Worm (Caenorhabditis elegans) whole organism, young adult: ENCODE results near the gene mct-3.

Experiments
- B0261.1 ChIP-seq: sonication (generic microtip); optimal IDR thresholded peaks from 2 replicates; lab custom pipeline; 2016; ENCODE audit warnings: mild to moderate bottlenecking, missing genetic modification characterization, moderate library complexity, missing compliant biosample characterization
- F23B12.7 ChIP-seq: sonication (generic microtip); optimal IDR thresholded peaks from 2 replicates; lab custom pipeline; 2017; ENCODE audit warnings: missing genetic modification characterization, mild to moderate bottlenecking, missing compliant biosample characterization, antibody characterized with exemption, moderate library complexity; ENCODE audit not compliant: insufficient read depth
- F52B5.7 ChIP-seq: sonication (generic microtip); optimal IDR thresholded peaks from 2 replicates; lab custom pipeline; 2016; ENCODE audit warnings: mild to moderate bottlenecking, missing genetic modification characterization, missing compliant biosample characterization
- F55B11.4 ChIP-seq: sonication (generic microtip); optimal IDR thresholded peaks from 2 replicates; lab custom pipeline; 2016; ENCODE audit warnings: missing compliant biosample characterization, missing genetic modification characterization, borderline replicate concordance; ENCODE audit not compliant: insufficient read depth
- F57A8.1 ChIP-seq: fragments of 200-800 bp; sonication (Bioruptor generic); optimal IDR thresholded peaks from 2 replicates; lab custom pipeline; 2018; ENCODE audit warnings: mild to moderate bottlenecking, missing genetic modification characterization, moderate library complexity, missing compliant biosample characterization
- K12H6.12 ChIP-seq: fragments of 200-800 bp; sonication (Bioruptor generic); optimal IDR thresholded peaks from 2 replicates; lab custom pipeline; 2018; ENCODE audit warnings: mild to moderate bottlenecking, missing genetic modification characterization, missing compliant biosample characterization
- Y53F4B.3 ChIP-seq: fragments of 200-800 bp; sonication (Bioruptor generic); IDR thresholded peaks from 2 replicates; pipeline ENCODE4 v1.3.6; 2022; ENCODE audit warnings: missing genetic modification reagents, missing genetic modification characterization, missing compliant biosample characterization
- Y95B8A.8 ChIP-seq: fragments of 200-800 bp; sonication (Bioruptor generic); IDR thresholded peaks from 2 replicates; pipeline ENCODE4 v1.3.6; 2022; ENCODE audit warnings: missing genetic modification reagents, missing genetic modification characterization, missing compliant biosample characterization
- akir-1 ChIP-seq: fragments of 200-800 bp; sonication (Bioruptor generic); optimal IDR thresholded peaks from 2 replicates; lab custom pipeline; 2018; ENCODE audit warnings: mild to moderate bottlenecking, missing genetic modification characterization, moderate library complexity, missing compliant biosample characterization
- ama-1 ChIP-seq, 3 experiments: fragments of 150-350 bp in 1 of 3; sonication (generic microtip) in 2 of 3; optimal IDR thresholded peaks; 2 replicates each; lab custom pipeline; 2014 to 2018; ENCODE audit warnings: missing biosample characterization in 2 of 3, missing genetic modification characterization in 2 of 3, missing genetic modification reagents in 2 of 3
- attf-5 ChIP-seq: fragments of 200-800 bp; sonication (Bioruptor generic); optimal IDR thresholded peaks from 2 replicates; lab custom pipeline; 2018; ENCODE audit warnings: mild to moderate bottlenecking, missing genetic modification characterization, missing compliant biosample characterization
- ccch-3 ChIP-seq: fragments of 200-800 bp; sonication (Bioruptor generic); optimal IDR thresholded peaks from 2 replicates; lab custom pipeline; 2018; ENCODE audit warnings: mild to moderate bottlenecking, missing genetic modification characterization, missing compliant biosample characterization
- ceh-100 ChIP-seq: fragments of 200-800 bp; sonication (Bioruptor generic); IDR thresholded peaks from 2 replicates; pipeline ENCODE4 v1.3.6; 2022; ENCODE audit warnings: missing genetic modification reagents, missing genetic modification characterization, missing compliant biosample characterization
- chd-7 ChIP-seq: sonication (generic microtip); optimal IDR thresholded peaks from 2 replicates; lab custom pipeline; 2016; ENCODE audit warnings: mild to moderate bottlenecking, missing genetic modification characterization, moderate library complexity, missing compliant biosample characterization
- efl-1 ChIP-seq: fragments of 150-350 bp; optimal IDR thresholded peaks from 2 replicates; lab custom pipeline; 2014; ENCODE audit warnings: missing biosample characterization, missing genetic modification reagents, missing genetic modification characterization
- egl-18 ChIP-seq: fragments of 200-800 bp; sonication (Bioruptor generic); IDR thresholded peaks from 2 replicates; pipeline ENCODE4 v1.3.6; 2022; ENCODE audit warnings: missing genetic modification reagents, missing genetic modification characterization, missing compliant biosample characterization
- gei-17 ChIP-seq: fragments of 200-800 bp; sonication (Bioruptor generic); optimal IDR thresholded peaks from 2 replicates; lab custom pipeline; 2018; ENCODE audit warnings: mild to moderate bottlenecking, missing genetic modification characterization, missing compliant biosample characterization
- hsf-1 ChIP-seq: fragments of 200-800 bp; sonication (Bioruptor generic); IDR thresholded peaks from 2 replicates; pipeline ENCODE4 v1.3.6; 2022; ENCODE audit warnings: missing genetic modification reagents, missing genetic modification characterization, missing compliant biosample characterization
- let-526 ChIP-seq: fragments of 200-800 bp; sonication (Bioruptor generic); IDR thresholded peaks from 2 replicates; pipeline ENCODE4 v1.3.6; 2022; ENCODE audit warnings: missing genetic modification reagents, missing genetic modification characterization, missing compliant biosample characterization
- let-607 ChIP-seq, 2 experiments: fragments of 200-800 bp in 1 of 2; sonication (Bioruptor generic) in 1 of 2; sonication (generic microtip) in 1 of 2; optimal IDR thresholded peaks; 2 replicates each; lab custom pipeline; 2016 to 2018; ENCODE audit warnings: mild to moderate bottlenecking in 2 of 2, missing compliant biosample characterization in 2 of 2, missing genetic modification characterization in 2 of 2, moderate library complexity in 2 of 2, missing genotype in 1 of 2
- lir-1 ChIP-seq: fragments of 200-800 bp; sonication (Bioruptor generic); conservative IDR thresholded peaks from 2 replicates; pipeline ENCODE4 v1.3.6; 2022; ENCODE audit warnings: missing genetic modification reagents, missing genetic modification characterization, missing compliant biosample characterization
- lsl-1 ChIP-seq: fragments of 200-800 bp; sonication (Bioruptor generic); optimal IDR thresholded peaks from 2 replicates; lab custom pipeline; 2018; ENCODE audit warnings: mild to moderate bottlenecking, missing genetic modification characterization, moderate library complexity, missing compliant biosample characterization
- madf-10 ChIP-seq: sonication (generic microtip); optimal IDR thresholded peaks from 2 replicates; lab custom pipeline; 2016; ENCODE audit warnings: mild to moderate bottlenecking, missing genetic modification characterization, missing compliant biosample characterization
- madf-3 ChIP-seq: fragments of 200-800 bp; sonication (Bioruptor generic); IDR thresholded peaks from 2 replicates; pipeline ENCODE4 v1.3.6; 2022; ENCODE audit warnings: missing genetic modification reagents, missing genetic modification characterization, missing compliant biosample characterization
- madf-8 ChIP-seq: fragments of 200-800 bp; sonication (Bioruptor generic); conservative IDR thresholded peaks from 2 replicates; pipeline ENCODE4 v1.3.6; 2022; ENCODE audit warnings: missing genetic modification reagents, missing genetic modification characterization, missing compliant biosample characterization
- nhr-179 ChIP-seq: sonication (generic microtip); optimal IDR thresholded peaks from 2 replicates; lab custom pipeline; 2016; ENCODE audit warnings: mild to moderate bottlenecking, missing genetic modification characterization, missing compliant biosample characterization
- nhr-80 ChIP-seq: sonication (generic microtip); optimal IDR thresholded peaks from 2 replicates; lab custom pipeline; 2016; ENCODE audit warnings: missing genetic modification characterization, missing compliant biosample characterization
- pbrm-1 ChIP-seq: fragments of 200-800 bp; sonication (Bioruptor generic); IDR thresholded peaks from 2 replicates; pipeline ENCODE4 v1.3.6; 2022; ENCODE audit warnings: missing genetic modification reagents, missing genetic modification characterization, missing compliant biosample characterization
- rcor-1 ChIP-seq: fragments of 200-800 bp; sonication (Bioruptor generic); IDR thresholded peaks from 2 replicates; pipeline ENCODE4 v1.3.6; 2022; ENCODE audit warnings: missing genetic modification reagents, missing genetic modification characterization, missing compliant biosample characterization
- rec-8 ChIP-seq, 2 experiments: sonication (generic microtip); optimal IDR thresholded peaks; 2 replicates each; lab custom pipeline; 2016; ENCODE audit warnings: mild to moderate bottlenecking in 2 of 2, missing genetic modification characterization in 2 of 2, missing genetic modification reagents in 2 of 2, missing genotype in 2 of 2, missing biosample characterization in 1 of 2, missing compliant biosample characterization in 1 of 2, moderate library complexity in 1 of 2
- snpc-1.3 ChIP-seq: sonication (generic microtip); optimal IDR thresholded peaks from 2 replicates; lab custom pipeline; 2017; ENCODE audit warnings: missing genetic modification characterization, mild to moderate bottlenecking, missing compliant biosample characterization, antibody characterized with exemption, moderate library complexity, missing genotype, missing genetic modification reagents; ENCODE audit not compliant: insufficient read depth
- somi-1 ChIP-seq: fragments of 200-800 bp; sonication (Bioruptor generic); optimal IDR thresholded peaks from 2 replicates; lab custom pipeline; 2018; ENCODE audit warnings: mild to moderate bottlenecking, missing genetic modification characterization, missing compliant biosample characterization
- sptf-2 ChIP-seq: fragments of 200-800 bp; sonication (Bioruptor generic); optimal IDR thresholded peaks from 2 replicates; lab custom pipeline; 2018; ENCODE audit warnings: mild to moderate bottlenecking, missing genetic modification characterization, missing compliant biosample characterization
- unc-130 ChIP-seq: sonication (generic microtip); optimal IDR thresholded peaks from 2 replicates; lab custom pipeline; 2016; ENCODE audit warnings: missing genetic modification reagents, missing genetic modification characterization, missing compliant biosample characterization
- ztf-18 ChIP-seq: sonication (generic microtip); optimal IDR thresholded peaks from 2 replicates; lab custom pipeline; 2016; ENCODE audit warnings: missing genotype, mild to moderate bottlenecking, missing genetic modification characterization, missing compliant biosample characterization
- ztf-22 ChIP-seq: fragments of 200-800 bp; sonication (Bioruptor generic); optimal IDR thresholded peaks from 2 replicates; lab custom pipeline; 2018; ENCODE audit warnings: mild to moderate bottlenecking, missing genetic modification characterization, moderate library complexity, missing compliant biosample characterization
- ztf-25 ChIP-seq: fragments of 200-800 bp; sonication (Bioruptor generic); IDR thresholded peaks from 2 replicates; pipeline ENCODE4 v1.3.6; 2022; ENCODE audit warnings: missing genetic modification reagents, missing genetic modification characterization, missing compliant biosample characterization

The mct-3 gene

DNA sequence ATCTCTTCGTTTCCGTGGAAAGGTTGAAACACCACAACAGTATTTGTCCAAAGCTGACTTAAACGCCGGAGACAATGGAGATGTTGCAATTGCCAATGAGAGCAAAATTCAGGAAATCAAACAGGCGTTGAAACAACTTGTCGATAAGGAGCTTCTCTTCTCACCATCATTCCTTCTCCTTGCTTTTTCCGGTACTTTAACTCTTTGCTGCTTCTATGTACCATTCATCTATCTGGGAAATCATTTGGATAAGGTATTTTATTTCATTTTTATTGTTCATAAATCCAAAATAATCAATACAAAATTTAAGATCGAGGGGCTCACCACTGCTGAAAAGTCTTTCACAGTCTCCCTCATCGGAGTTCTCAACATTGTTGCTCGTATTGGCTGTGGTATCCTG, 3.2 kb downstream of the mct-3 start:
- TF ChIP-seq pbrm-1 (GFP tag; lab: Robert Waterston, UW), result no peak
- TF ChIP-seq unc-130, result no peak
- no peak for TF ChIP-seq madf-10 (tag; lab: Kevin White, UChicago)

ce11 chrX:13858693-13859092, 6.0 kb downstream of the mct-3 start, which contains the start of gene M03B6.4:
Gene M03B6.4, plus strand, starts transcription at chrX:13858841.
- no peak for TF ChIP-seq akir-1 (GFP tag; lab: Kevin White, UChicago)
- peak; percentile 23 for TF ChIP-seq nhr-80 (tag; lab: Kevin White, UChicago)

ce11 chrX:13864191-13864590, 11.5 kb downstream of the mct-3 start, which contains the start of gene M03B6.3:
Gene M03B6.3, minus strand, starts transcription at chrX:13864292.
- TF ChIP-seq K12H6.12 (tag; lab: Kevin White, UChicago) (no peak), efl-1 (no peak), ccch-3 (no peak), lir-1 (GFP tag; lab: Robert Waterston, UW) (no peak), gei-17 (GFP tag; lab: Kevin White, UChicago) (no peak), F55B11.4 (no peak), ztf-22 (GFP tag; lab: Kevin White, UChicago) (no peak)

ce11 chrX:13871110-13871509, 18.4 kb downstream of the mct-3 start:
- TF ChIP-seq ceh-100, result no peak
- no peak for TF ChIP-seq hsf-1 (GFP tag; lab: Robert Waterston, UW)
- no peak for TF ChIP-seq unc-130
- TF ChIP-seq ztf-25, result no peak
- TF ChIP-seq K12H6.12 (tag; lab: Kevin White, UChicago), result no peak
- TF ChIP-seq madf-3 (GFP tag; lab: Robert Waterston, UW), result no peak
- no peak for TF ChIP-seq B0261.1 (tag; lab: Kevin White, UChicago)
- TF ChIP-seq somi-1 (GFP tag; lab: Kevin White, UChicago), result no peak
- TF ChIP-seq let-607 (tag; optimal IDR thresholded peaks at IDR 0.05; lab: Kevin White, UChicago), result no peak
- TF ChIP-seq sptf-2 (GFP tag; lab: Kevin White, UChicago), result no peak

DNA sequence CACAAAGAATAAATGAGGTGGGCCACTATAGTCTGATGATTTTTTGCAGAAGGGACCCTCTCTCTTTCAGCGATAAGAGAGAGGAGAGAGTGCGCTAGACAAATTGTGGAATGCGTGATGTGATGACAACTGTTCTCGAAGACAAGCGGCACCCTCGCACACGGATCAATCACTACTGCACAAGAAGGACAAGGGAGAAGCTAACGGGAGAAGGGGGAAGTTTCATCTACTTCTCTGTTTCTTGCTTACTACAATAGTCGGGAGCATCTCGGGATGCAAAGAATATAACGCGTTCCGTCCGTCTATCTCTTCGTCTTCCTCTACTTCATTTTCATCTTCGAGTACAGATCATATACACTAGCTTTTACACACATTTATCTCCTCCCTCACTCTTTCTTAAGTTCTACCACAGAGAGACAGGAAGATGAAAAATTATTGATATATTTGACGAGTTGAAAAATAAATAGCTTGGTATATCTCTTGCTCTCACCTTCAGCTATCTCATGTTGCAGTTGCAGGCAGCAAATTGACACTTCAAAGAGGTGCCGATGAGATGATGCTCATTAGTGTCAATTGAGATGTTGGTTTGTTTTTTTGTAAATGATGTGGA, 20.7 kb downstream of the mct-3 start:
- TF ChIP-seq Y53F4B.3 (GFP tag; lab: Robert Waterston, UW) (no peak), F57A8.1 (GFP tag; lab: Kevin White, UChicago) (no peak), egl-18 (GFP tag; lab: Robert Waterston, UW) (no peak), chd-7 (tag; lab: Kevin White, UChicago) (no peak), ama-1 (optimal IDR thresholded peaks at IDR 0.05; lab: Kevin White, UChicago) (no peak), ama-1 (GFP tag; optimal IDR thresholded peaks at IDR 0.05; lab: Kevin White, UChicago) (no peak), nhr-179 (tag; lab: Kevin White, UChicago) (no peak), F52B5.7 (tag; lab: Kevin White, UChicago) (no peak), F23B12.7 (tag; lab: Kevin White, UChicago) (no peak), attf-5 (GFP tag; lab: Kevin White, UChicago) (no peak), Y95B8A.8 (GFP tag; lab: Robert Waterston, UW) (no peak), rec-8 (tag; optimal IDR thresholded peaks at IDR 0.05; lab: Kevin White, UChicago) (no peak), ztf-18 (tag; lab: Kevin White, UChicago) (no peak), lsl-1 (GFP tag; lab: Kevin White, UChicago) (no peak), ztf-22 (GFP tag; lab: Kevin White, UChicago) (no peak), snpc-1.3 (tag; lab: Kevin White, UChicago) (no peak), rcor-1 (GFP tag; lab: Robert Waterston, UW) (no peak), let-526 (GFP tag; lab: Robert Waterston, UW) (no peak), madf-8 (no peak)
